Worm (Caenorhabditis elegans) whole organism, young adult: ENCODE data around the gene srv-30.

Source experiments
- ama-1 ChIP-seq, 3 experiments: fragments of 150-350 bp in 1 of 3; sonication (generic microtip) in 2 of 3; optimal IDR thresholded peaks; 2 replicates each; lab custom pipeline; 2014 to 2018; ENCODE audit warnings: missing biosample characterization in 2 of 3, missing genetic modification characterization in 2 of 3, missing genetic modification reagents in 2 of 3
- atf-7 ChIP-seq: sonication (generic microtip); optimal IDR thresholded peaks from 2 replicates; lab custom pipeline; 2017; ENCODE audit warnings: mild to moderate bottlenecking, missing genetic modification characterization, missing compliant biosample characterization
- efl-1 ChIP-seq: fragments of 150-350 bp; optimal IDR thresholded peaks from 2 replicates; lab custom pipeline; 2014; ENCODE audit warnings: missing biosample characterization, missing genetic modification reagents, missing genetic modification characterization
- hlh-26 ChIP-seq: fragments of 200-800 bp; sonication (Bioruptor generic); conservative IDR thresholded peaks from 2 replicates; pipeline ENCODE4 v1.3.6; 2022; ENCODE audit warnings: missing genetic modification reagents, missing genetic modification characterization, missing compliant biosample characterization
- mes-4 ChIP-seq: sonication (generic microtip); optimal IDR thresholded peaks from 2 replicates; lab custom pipeline; 2016; ENCODE audit warnings: missing genotype, missing genetic modification characterization, missing compliant biosample characterization
- nhr-27 ChIP-seq: fragments of 200-800 bp; sonication (Bioruptor generic); optimal IDR thresholded peaks from 2 replicates; lab custom pipeline; 2018; ENCODE audit warnings: mild to moderate bottlenecking, missing genetic modification characterization, moderate library complexity, missing compliant biosample characterization
- zfh-2 ChIP-seq: fragments of 200-800 bp; sonication (Bioruptor generic); conservative IDR thresholded peaks from 2 replicates; pipeline ENCODE4 v1.3.6; 2022; ENCODE audit warnings: missing genetic modification reagents, missing genetic modification characterization, missing compliant biosample characterization

DNA sequence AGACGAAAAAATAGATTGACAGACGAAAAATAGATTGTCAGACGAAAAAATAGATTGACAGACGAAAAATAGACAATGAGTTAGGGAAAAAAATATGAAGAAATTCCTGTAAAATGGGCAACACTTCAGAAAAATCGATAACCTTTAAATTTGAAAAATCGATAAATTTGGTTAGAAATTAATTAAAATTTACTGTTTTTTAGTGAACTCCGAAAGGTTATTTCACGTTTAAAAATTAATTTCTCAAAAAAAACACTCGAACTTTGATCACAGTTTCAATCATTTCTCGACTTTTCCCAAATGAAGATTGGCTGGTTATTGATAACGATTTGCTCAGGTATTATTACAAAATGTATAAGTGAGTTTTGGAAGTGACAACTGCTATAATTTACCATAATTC, 38.2 kb upstream of the srv-30 start, which contains the start of gene csp-2:
- TF ChIP-seq atf-7 (no peak), mes-4 (tag; lab: Kevin White, UChicago) (no peak), ama-1 (optimal IDR thresholded peaks at IDR 0.05; lab: Kevin White, UChicago) (no peak), ama-1 (GFP tag; optimal IDR thresholded peaks at IDR 0.05; lab: Kevin White, UChicago) (no peak), hlh-26 (GFP tag; lab: Robert Waterston, UW) (no peak), zfh-2 (GFP tag; lab: Robert Waterston, UW) (no peak), efl-1 (GFP tag; lab: Kevin White, UChicago) (no peak), nhr-27 (no peak)
